Fruit fly (Drosophila melanogaster) whole organism, embryonic: Measurements from ENCODE around the gene CG4313.

Experiments used
- ATbp ChIP-seq: fragments of 200-800 bp; sonication (Bioruptor generic); optimal IDR thresholded peaks from 2 replicates; lab custom pipeline; 2017; ENCODE audit warnings: missing biosample characterization, mild to moderate bottlenecking, missing genetic modification characterization, missing genetic modification reagents
- Antp ChIP-seq: fragments of 200-800 bp; sonication (Bioruptor generic); optimal IDR thresholded peaks from 3 replicates; lab custom pipeline; 2016; ENCODE audit warnings: missing biosample characterization, missing genetic modification characterization
- Atf-2 ChIP-seq: fragments of 200-800 bp; sonication (Bioruptor generic); optimal IDR thresholded peaks from 2 replicates; lab custom pipeline; 2016; ENCODE audit warnings: missing biosample characterization, missing genetic modification characterization
- Bdp1 ChIP-seq: fragments of 200-800 bp; sonication (Bioruptor generic); optimal IDR thresholded peaks from 3 replicates; lab custom pipeline; 2016; ENCODE audit warnings: missing biosample characterization, missing genetic modification characterization
- CG11093 ChIP-seq: fragments of 200-800 bp; sonication (Bioruptor generic); IDR thresholded peaks from 3 replicates; pipeline ENCODE4 v1.3.6; 2022; ENCODE audit warnings: missing biosample characterization, missing genetic modification characterization
- CG11560 ChIP-seq: fragments of 200-800 bp; sonication (Bioruptor generic); IDR thresholded peaks from 3 replicates; pipeline ENCODE4 v1.3.6; 2022; ENCODE audit warnings: missing biosample characterization, missing genetic modification characterization
- CG12299 ChIP-seq: fragments of 200-800 bp; sonication (Bioruptor generic); optimal IDR thresholded peaks from 2 replicates; lab custom pipeline; 2018; ENCODE audit warnings: missing biosample characterization, mild to moderate bottlenecking, missing genetic modification characterization
- CG12744 ChIP-seq: fragments of 200-800 bp; sonication (Bioruptor generic); optimal IDR thresholded peaks from 2 replicates; lab custom pipeline; 2016; ENCODE audit warnings: missing biosample characterization, missing genetic modification characterization
- CG15269 ChIP-seq: fragments of 200-800 bp; sonication (Bioruptor generic); optimal IDR thresholded peaks from 2 replicates; lab custom pipeline; 2018; ENCODE audit warnings: missing biosample characterization, mild to moderate bottlenecking, missing genetic modification characterization, moderate library complexity
- CG17912 ChIP-seq: fragments of 200-800 bp; sonication (Bioruptor generic); optimal IDR thresholded peaks from 2 replicates; lab custom pipeline; 2018; ENCODE audit warnings: missing biosample characterization, mild to moderate bottlenecking, missing genetic modification characterization
- CG18599 ChIP-seq: fragments of 200-800 bp; sonication (Bioruptor generic); optimal IDR thresholded peaks from 3 replicates; lab custom pipeline; 2017; ENCODE audit warnings: missing biosample characterization, missing genetic modification characterization, mild to moderate bottlenecking, moderate library complexity, missing genetic modification reagents
- CG2120 ChIP-seq: fragments of 200-800 bp; sonication (Bioruptor generic); optimal IDR thresholded peaks from 3 replicates; lab custom pipeline; 2016; ENCODE audit warnings: missing biosample characterization, missing genetic modification characterization
- CG3847 ChIP-seq: fragments of 200-800 bp; sonication (Bioruptor generic); IDR thresholded peaks from 2 replicates; pipeline ENCODE4 v1.3.6; 2022; ENCODE audit warnings: missing biosample characterization, missing genetic modification characterization
- CG4617 ChIP-seq: fragments of 200-800 bp; sonication (Bioruptor generic); optimal IDR thresholded peaks from 3 replicates; lab custom pipeline; 2016; ENCODE audit warnings: missing biosample characterization, missing genetic modification characterization, borderline replicate concordance
- CG7357 ChIP-seq: fragments of 200-800 bp; sonication (Bioruptor generic); IDR thresholded peaks from 3 replicates; pipeline ENCODE4 v1.3.6; 2022; ENCODE audit warnings: missing biosample characterization, missing genetic modification characterization
- CG8089 ChIP-seq: fragments of 200-800 bp; sonication (Bioruptor generic); optimal IDR thresholded peaks from 3 replicates; lab custom pipeline; 2016; ENCODE audit warnings: missing biosample characterization, missing genetic modification characterization
- CG9609 ChIP-seq: fragments of 200-800 bp; sonication (Bioruptor generic); optimal IDR thresholded peaks from 3 replicates; lab custom pipeline; 2016; ENCODE audit warnings: missing biosample characterization, missing genetic modification characterization
- CG9876 ChIP-seq: fragments of 200-800 bp; sonication (Bioruptor generic); optimal IDR thresholded peaks from 2 replicates; lab custom pipeline; 2016; ENCODE audit warnings: missing biosample characterization, missing genetic modification characterization
- CrebB ChIP-seq: fragments of 200-800 bp; sonication (Bioruptor generic); optimal IDR thresholded peaks from 3 replicates; lab custom pipeline; 2018; ENCODE audit warnings: missing biosample characterization, mild to moderate bottlenecking, missing genetic modification characterization
- Dek ChIP-seq: fragments of 200-800 bp; sonication (Bioruptor generic); optimal IDR thresholded peaks from 3 replicates; lab custom pipeline; 2019; ENCODE audit warnings: missing biosample characterization, mild to moderate bottlenecking, missing genetic modification characterization, moderate library complexity
- Dip2 ChIP-seq: fragments of 200-800 bp; sonication (Bioruptor generic); IDR thresholded peaks from 2 replicates; pipeline ENCODE4 v1.3.6; 2022; ENCODE audit warnings: missing biosample characterization, missing genetic modification characterization
- Ets65A ChIP-seq: fragments of 200-800 bp; sonication (Bioruptor generic); peaks from one replicate; lab custom pipeline; 2016; ENCODE audit warnings: missing biosample characterization, missing genetic modification characterization
- HLH4C ChIP-seq: fragments of 200-800 bp; sonication (Bioruptor generic); IDR thresholded peaks from 3 replicates; pipeline ENCODE4 v1.3.6; 2022; ENCODE audit warnings: missing biosample characterization, missing genetic modification characterization; ENCODE audit not compliant: partially characterized antibody
- Hr3 ChIP-seq: fragments of 200-800 bp; sonication (Bioruptor generic); optimal IDR thresholded peaks from 3 replicates; lab custom pipeline; 2016; ENCODE audit warnings: missing biosample characterization, missing genetic modification characterization
- Pdp1 ChIP-seq, 2 experiments: fragments of 200-800 bp; sonication (Bioruptor generic); optimal IDR thresholded peaks; 3 replicates each; lab custom pipeline; 2016; ENCODE audit warnings: missing biosample characterization in 2 of 2, missing genetic modification characterization in 2 of 2, mild to moderate bottlenecking in 1 of 2, moderate library complexity in 1 of 2
- Side ChIP-seq: fragments of 200-800 bp; sonication (Bioruptor generic); optimal IDR thresholded peaks from 2 replicates; lab custom pipeline; 2016; ENCODE audit warnings: missing biosample characterization, missing genetic modification characterization
- Xrp1 ChIP-seq: fragments of 200-800 bp; sonication (Bioruptor generic); IDR thresholded peaks from 2 replicates; pipeline ENCODE4 v1.3.6; 2022; ENCODE audit warnings: missing biosample characterization, missing genetic modification characterization
- YL-1 ChIP-seq: fragments of 200-800 bp; sonication (Bioruptor generic); optimal IDR thresholded peaks from 3 replicates; lab custom pipeline; 2017; ENCODE audit warnings: missing biosample characterization, mild to moderate bottlenecking, missing genetic modification characterization
- amos ChIP-seq: fragments of 200-800 bp; sonication (Bioruptor generic); IDR thresholded peaks from 2 replicates; pipeline ENCODE4 v1.3.6; 2022; ENCODE audit warnings: missing biosample characterization, missing genetic modification characterization; ENCODE audit not compliant: partially characterized antibody
- bcd ChIP-seq: fragments of 200-800 bp; sonication (Bioruptor generic); optimal IDR thresholded peaks from 2 replicates; lab custom pipeline; 2017; ENCODE audit warnings: missing biosample characterization, mild to moderate bottlenecking, missing genetic modification characterization
- chn ChIP-seq: fragments of 200-800 bp; sonication (Bioruptor generic); optimal IDR thresholded peaks from 2 replicates; lab custom pipeline; 2016; ENCODE audit warnings: missing biosample characterization, missing genetic modification characterization
- crol ChIP-seq: fragments of 200-800 bp; sonication (Bioruptor generic); IDR thresholded peaks from 2 replicates; pipeline ENCODE4 v1.3.6; 2022; ENCODE audit warnings: missing biosample characterization, missing genetic modification characterization
- crp ChIP-seq, 2 experiments: fragments of 200-800 bp; sonication (Bioruptor generic); optimal IDR thresholded peaks; 2 replicates in 1 of 2; 3 replicates in 1 of 2; lab custom pipeline; 2017; ENCODE audit warnings: missing biosample characterization in 2 of 2, missing genetic modification characterization in 2 of 2, mild to moderate bottlenecking in 1 of 2, moderate library complexity in 1 of 2
- dati ChIP-seq: fragments of 200-800 bp; sonication (Bioruptor generic); IDR thresholded peaks from 2 replicates; pipeline ENCODE4 v1.3.6; 2022; ENCODE audit warnings: missing biosample characterization, missing genetic modification characterization
- dpn ChIP-seq, 2 experiments: fragments of 200-800 bp; sonication (Bioruptor generic); optimal IDR thresholded peaks; 3 replicates each; lab custom pipeline; 2016; ENCODE audit warnings: missing biosample characterization in 2 of 2, missing genetic modification characterization in 2 of 2
- fd3F ChIP-seq: fragments of 200-800 bp; sonication (Bioruptor generic); optimal IDR thresholded peaks from 2 replicates; lab custom pipeline; 2018; ENCODE audit warnings: missing biosample characterization, mild to moderate bottlenecking, missing genetic modification characterization, moderate library complexity
- fd64A ChIP-seq: fragments of 200-800 bp; sonication (Bioruptor generic); optimal IDR thresholded peaks from 3 replicates; lab custom pipeline; 2018; ENCODE audit warnings: missing biosample characterization, mild to moderate bottlenecking, missing genetic modification characterization
- grau ChIP-seq: fragments of 200-800 bp; optimal IDR thresholded peaks from 3 replicates; lab custom pipeline; 2019; ENCODE audit warnings: missing biosample characterization, mild to moderate bottlenecking, missing genetic modification characterization, moderate library complexity
- lov ChIP-seq, 2 experiments: fragments of 200-800 bp in 1 of 2; fragments of >200 bp in 1 of 2; sonication (Bioruptor generic) in 1 of 2; IDR thresholded peaks in 1 of 2; optimal IDR thresholded peaks in 1 of 2; 2 replicates in 1 of 2; 3 replicates in 1 of 2; pipeline versions ENCODE4 v1.3.6 to Lab custom; 2017 to 2022; ENCODE audit warnings: missing biosample characterization in 1 of 2, missing genetic modification characterization in 1 of 2
- luna ChIP-seq: fragments of 200-800 bp; sonication (Bioruptor generic); optimal IDR thresholded peaks from 2 replicates; lab custom pipeline; 2016; ENCODE audit warnings: missing biosample characterization, missing genetic modification characterization
- odd ChIP-seq: fragments of 200-800 bp; sonication (Bioruptor generic); optimal IDR thresholded peaks from 2 replicates; lab custom pipeline; 2017; ENCODE audit warnings: missing biosample characterization, mild to moderate bottlenecking, missing genetic modification characterization
- onecut ChIP-seq: fragments of 200-800 bp; sonication (Bioruptor generic); IDR thresholded peaks from 2 replicates; pipeline ENCODE4 v1.3.6; 2022; ENCODE audit warnings: missing biosample characterization, missing genetic modification characterization
- prd ChIP-seq, 3 experiments: fragments of >200 bp in 2 of 3; fragments of 200-800 bp in 1 of 3; sonication (Bioruptor generic) in 1 of 3; optimal IDR thresholded peaks in 2 of 3; IDR thresholded peaks in 1 of 3; 2 replicates in 2 of 3; 3 replicates in 1 of 3; pipeline versions ENCODE4 v1.3.6 to Lab custom; 2017 to 2022; ENCODE audit warnings: missing biosample characterization in 1 of 3, missing genetic modification characterization in 1 of 3
- rib ChIP-seq: fragments of 200-800 bp; sonication (Bioruptor generic); IDR thresholded peaks from 2 replicates; pipeline ENCODE4 v1.3.6; 2022; ENCODE audit warnings: missing biosample characterization, missing genetic modification characterization
- sc ChIP-seq, 3 experiments: fragments of >200 bp in 2 of 3; fragments of 200-800 bp in 1 of 3; sonication (Bioruptor generic) in 1 of 3; optimal IDR thresholded peaks; 2 replicates in 2 of 3; 3 replicates in 1 of 3; lab custom pipeline; 2017; ENCODE audit warnings: mild to moderate bottlenecking in 1 of 3, missing biosample characterization in 1 of 3, missing genetic modification characterization in 1 of 3, missing genetic modification reagents in 1 of 3
- sr ChIP-seq: fragments of 200-800 bp; sonication (Bioruptor generic); IDR thresholded peaks from 3 replicates; pipeline ENCODE4 v1.3.6; 2022; ENCODE audit warnings: missing biosample characterization, missing genetic modification characterization
- tap ChIP-seq: fragments of 200-800 bp; optimal IDR thresholded peaks from 3 replicates; lab custom pipeline; 2019; ENCODE audit warnings: missing biosample characterization, mild to moderate bottlenecking, missing genetic modification characterization, moderate library complexity

CG4313 gene

DNA sequence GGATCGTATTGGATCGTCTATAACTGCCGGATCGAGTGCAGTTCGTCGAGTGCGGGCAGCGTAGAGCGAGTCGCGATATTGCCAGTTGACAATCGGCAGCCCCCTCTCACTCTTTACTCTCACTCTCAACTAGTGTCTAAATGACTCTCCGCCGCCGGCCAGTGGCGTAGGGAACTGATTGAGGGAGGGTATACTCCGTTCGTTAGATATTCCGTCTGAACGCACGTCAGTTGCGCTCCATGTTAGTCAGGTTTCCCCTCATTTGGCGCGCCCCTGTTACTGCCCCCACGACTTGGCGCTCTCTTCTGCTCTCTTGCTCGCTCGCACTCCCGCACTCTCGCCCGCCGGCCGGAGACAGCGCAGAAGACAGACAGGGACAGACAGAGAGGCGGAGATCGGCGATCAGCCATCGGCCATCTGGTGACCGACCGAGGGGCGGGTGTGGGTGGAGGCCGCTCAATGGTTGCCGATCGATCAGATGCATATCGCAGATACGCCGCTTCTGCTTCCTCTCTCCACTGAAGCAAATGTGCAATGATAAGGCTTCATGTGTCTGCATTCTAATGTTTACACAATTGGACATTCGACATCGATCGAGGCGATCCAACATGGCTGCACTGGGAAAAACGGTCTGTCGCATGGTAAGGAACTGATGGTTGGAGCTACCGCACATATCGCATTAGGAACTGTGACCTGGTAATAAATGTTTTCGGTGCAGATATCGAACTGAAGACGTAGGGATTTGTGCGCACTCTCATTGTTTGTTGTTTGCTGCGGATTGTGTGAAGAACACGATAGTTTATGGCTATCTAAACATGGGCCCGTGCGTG lies 8.6 kb downstream of the CG4313 start, which contains the start of gene moody (continued):
- TF ChIP-seq CG9876 (peak; percentile 96), crol (peak; percentile 96), ATbp (GFP tag; lab: Kevin White, UChicago) (peak; percentile 96), fd64A (GFP tag; lab: Kevin White, UChicago) (peak; percentile 85), prd (optimal IDR thresholded peaks at IDR 0.05; lab: Kevin White, UChicago) (no peak), prd (GFP tag; IDR thresholded peaks at IDR 0.05; lab: Robert Waterston, UW) (peak; percentile 99), Ets65A (GFP tag; lab: Kevin White, UChicago) (peak; percentile 99), crp (GFP tag; optimal IDR thresholded peaks at IDR 0.05; lab: Kevin White, UChicago) (peak in 1 of 2 experiments; percentile 66), CG7357 (GFP tag; lab: Robert Waterston, UW) (peak; percentile 87), Atf-2 (GFP tag; lab: Kevin White, UChicago) (peak; percentile 96), CG17912 (GFP tag; lab: Kevin White, UChicago) (peak; percentile 96), onecut (GFP tag; lab: Robert Waterston, UW) (peak; percentile 97), YL-1 (GFP tag; lab: Kevin White, UChicago) (peak; percentile 96), CG12744 (GFP tag; lab: Kevin White, UChicago) (peak; percentile 96), amos (GFP tag; lab: Robert Waterston, UW) (peak; percentile 38; the same call in 1 of the 2 replicates), CG18599 (GFP tag; lab: Kevin White, UChicago) (peak; percentile 99), CG11560 (tag; lab: Robert Waterston, UW) (peak; percentile 90), sr (peak; percentile 99), rib (GFP tag; lab: Robert Waterston, UW) (peak; percentile 99), CG2120 (peak; percentile 99), Hr3 (peak; percentile 93), dpn (GFP tag; optimal IDR thresholded peaks at IDR 0.05; lab: Kevin White, UChicago) (peak; percentile 98 to 99), CG15269 (peak; percentile 97), lov (optimal IDR thresholded peaks at IDR 0.05; lab: Kevin White, UChicago) (no peak), lov (GFP tag; IDR thresholded peaks at IDR 0.05; lab: Robert Waterston, UW) (peak; percentile 98), Antp (GFP tag; lab: Kevin White, UChicago) (peak; percentile 99), CG12299 (tag; lab: Kevin White, UChicago) (peak; percentile 94), grau (tag; lab: Kevin White, UChicago) (peak; percentile 95), Pdp1 (GFP tag; optimal IDR thresholded peaks at IDR 0.05; lab: Kevin White, UChicago) (peak; percentile 95 to 98), HLH4C (GFP tag; lab: Robert Waterston, UW) (0 out of 3 replicates have a peak, but pooled peaks have one; percentile 23), luna (GFP tag; lab: Kevin White, UChicago) (peak; percentile 92), CG4617 (GFP tag; lab: Kevin White, UChicago) (peak; percentile 97), CG11093 (GFP tag; lab: Robert Waterston, UW) (peak; percentile 97), Xrp1 (GFP tag; lab: Robert Waterston, UW) (peak; percentile 98), fd3F (peak; percentile 94), bcd (GFP tag; lab: Kevin White, UChicago) (peak; percentile 97), Side (peak; percentile 98), sc (optimal IDR thresholded peaks at IDR 0.05; lab: Kevin White, UChicago) (no peak), sc (GFP tag; optimal IDR thresholded peaks at IDR 0.05; lab: Kevin White, UChicago) (peak; percentile 83), CG9609 (peak; percentile 97), CG8089 (GFP tag; lab: Kevin White, UChicago) (peak; percentile 94), chn (GFP tag; lab: Kevin White, UChicago) (peak; percentile 97), tap (tag; lab: Kevin White, UChicago) (peak; percentile 94), Dip2 (GFP tag; lab: Robert Waterston, UW) (peak; percentile 57; the same call in 1 of the 2 replicates), CrebB (tag; lab: Kevin White, UChicago) (peak; percentile 97), CG3847 (GFP tag; lab: Robert Waterston, UW) (peak; percentile 99), odd (peak; percentile 97), Bdp1 (GFP tag; lab: Kevin White, UChicago) (peak; percentile 88), dati (GFP tag; lab: Robert Waterston, UW) (peak; percentile 97), Dek (peak; percentile 97)
